Fruit fly (Drosophila melanogaster): ENCODE measurements around the gene MtnA.

dm6 chr3R:9779764-9780163, 4.4 kb downstream of the MtnA start, which contains the start of gene CG12947:
- TF ChIP-seq usp (GFP tag; optimal IDR thresholded peaks at IDR 0.05) (no peak), psq (optimal IDR thresholded peaks at IDR 0.05) (no peak), CG8478 (optimal IDR thresholded peaks at IDR 0.05) (no peak), Dll (optimal IDR thresholded peaks at IDR 0.05) (no peak), EcR (GFP tag; optimal IDR thresholded peaks at IDR 0.05) (no peak)
